Fruit fly (Drosophila melanogaster) whole organism, embryonic: ENCODE results near the gene Idh3b.
A peak's percentile ranks its signal among the peaks of the same experiment; 100 is the strongest.

ENCODE experiments used
- Aef1 ChIP-seq: fragments of 200-800 bp; sonication (Bioruptor generic); IDR thresholded peaks from 3 replicates; pipeline ENCODE4 v1.3.6; 2022; ENCODE audit warnings: missing biosample characterization, missing genetic modification characterization
- CG10431 ChIP-seq: fragments of 200-800 bp; sonication (Bioruptor generic); optimal IDR thresholded peaks from 3 replicates; lab custom pipeline; 2018; ENCODE audit warnings: missing biosample characterization, mild to moderate bottlenecking, missing genetic modification characterization
- CG11504 ChIP-seq: fragments of 200-800 bp; sonication (Bioruptor generic); optimal IDR thresholded peaks from 3 replicates; lab custom pipeline; 2019; ENCODE audit warnings: missing biosample characterization, mild to moderate bottlenecking, missing genetic modification characterization, moderate library complexity
- CG1233 ChIP-seq: fragments of 200-800 bp; sonication (Bioruptor generic); optimal IDR thresholded peaks from 4 replicates; lab custom pipeline; 2018; ENCODE audit warnings: missing biosample characterization, mild to moderate bottlenecking, missing genetic modification characterization
- CG13123 ChIP-seq: fragments of 200-800 bp; sonication (Bioruptor generic); optimal IDR thresholded peaks from 2 replicates; lab custom pipeline; 2016; ENCODE audit warnings: missing biosample characterization, missing genetic modification characterization
- CG15269 ChIP-seq: fragments of 200-800 bp; sonication (Bioruptor generic); optimal IDR thresholded peaks from 2 replicates; lab custom pipeline; 2018; ENCODE audit warnings: missing biosample characterization, mild to moderate bottlenecking, missing genetic modification characterization, moderate library complexity
- CG1603 ChIP-seq: fragments of 200-800 bp; sonication (Bioruptor generic); optimal IDR thresholded peaks from 2 replicates; lab custom pipeline; 2019; ENCODE audit warnings: missing biosample characterization, mild to moderate bottlenecking, missing genetic modification characterization, moderate library complexity
- CG16863 ChIP-seq: fragments of 200-800 bp; sonication (Bioruptor generic); optimal IDR thresholded peaks from 3 replicates; lab custom pipeline; 2016; ENCODE audit warnings: missing biosample characterization, missing genetic modification characterization
- CG1832 ChIP-seq: fragments of 200-800 bp; sonication (Bioruptor generic); optimal IDR thresholded peaks from 2 replicates; lab custom pipeline; 2017; ENCODE audit warnings: missing biosample characterization, mild to moderate bottlenecking, missing genetic modification characterization, inconsistent platforms
- CG2678 ChIP-seq: fragments of 200-800 bp; sonication (Bioruptor generic); optimal IDR thresholded peaks from 3 replicates; lab custom pipeline; 2019; ENCODE audit warnings: missing biosample characterization, mild to moderate bottlenecking, missing genetic modification characterization, moderate library complexity
- CG30020 ChIP-seq: fragments of 200-800 bp; optimal IDR thresholded peaks from 2 replicates; lab custom pipeline; 2019; ENCODE audit warnings: missing biosample characterization, mild to moderate bottlenecking, missing genetic modification characterization, moderate library complexity
- CG3281 ChIP-seq: fragments of 200-800 bp; sonication (Bioruptor generic); optimal IDR thresholded peaks from 3 replicates; lab custom pipeline; 2017; ENCODE audit warnings: missing biosample characterization, mild to moderate bottlenecking, missing genetic modification characterization
- CG34422 ChIP-seq: fragments of 200-800 bp; sonication (Bioruptor generic); IDR thresholded peaks from 3 replicates; pipeline ENCODE4 v1.3.6; 2022; ENCODE audit warnings: missing biosample characterization, missing genetic modification characterization
- CG3726 ChIP-seq: fragments of 200-800 bp; sonication (Bioruptor generic); IDR thresholded peaks from 3 replicates; pipeline ENCODE4, ENCODE4 v1.3.6; 2022; ENCODE audit warnings: missing biosample characterization, missing genetic modification characterization
- CG4360 ChIP-seq: fragments of 200-800 bp; sonication (Bioruptor generic); IDR thresholded peaks from 2 replicates; pipeline ENCODE4 v1.3.6; 2022; ENCODE audit warnings: missing biosample characterization, missing genetic modification characterization
- CG4730 ChIP-seq: fragments of 200-800 bp; sonication (Bioruptor generic); IDR thresholded peaks from 2 replicates; pipeline ENCODE4 v1.3.6; 2022; ENCODE audit warnings: missing biosample characterization, missing genetic modification characterization
- CG4820 ChIP-seq: fragments of 200-800 bp; sonication (Bioruptor generic); optimal IDR thresholded peaks from 3 replicates; lab custom pipeline; 2016; ENCODE audit warnings: missing biosample characterization, missing genetic modification characterization
- CG7556 ChIP-seq: fragments of 200-800 bp; sonication (Bioruptor generic); optimal IDR thresholded peaks from 2 replicates; lab custom pipeline; 2017; ENCODE audit warnings: missing biosample characterization, mild to moderate bottlenecking, missing genetic modification characterization
- CG9727 ChIP-seq: fragments of 200-800 bp; sonication (Bioruptor generic); optimal IDR thresholded peaks from 3 replicates; lab custom pipeline; 2017; ENCODE audit warnings: missing biosample characterization, mild to moderate bottlenecking, missing genetic modification characterization
- CoRest ChIP-seq: fragments of 200-800 bp; sonication (Bioruptor generic); optimal IDR thresholded peaks from 3 replicates; lab custom pipeline; 2018; ENCODE audit warnings: missing biosample characterization, mild to moderate bottlenecking, missing genetic modification characterization, moderate library complexity
- Dek ChIP-seq: fragments of 200-800 bp; sonication (Bioruptor generic); optimal IDR thresholded peaks from 3 replicates; lab custom pipeline; 2019; ENCODE audit warnings: missing biosample characterization, mild to moderate bottlenecking, missing genetic modification characterization, moderate library complexity
- Fer2 ChIP-seq: fragments of 200-800 bp; sonication (Bioruptor generic); optimal IDR thresholded peaks from 2 replicates; lab custom pipeline; 2018; ENCODE audit warnings: missing biosample characterization, mild to moderate bottlenecking, missing genetic modification characterization, moderate library complexity
- HHEX ChIP-seq: fragments of 200-800 bp; sonication (Bioruptor generic); optimal IDR thresholded peaks from 3 replicates; lab custom pipeline; 2017; ENCODE audit warnings: missing biosample characterization, mild to moderate bottlenecking, missing genetic modification characterization, missing genetic modification reagents
- HmgZ ChIP-seq: fragments of 200-800 bp; sonication (Bioruptor generic); optimal IDR thresholded peaks from 2 replicates; lab custom pipeline; 2018; ENCODE audit warnings: missing biosample characterization, mild to moderate bottlenecking, missing genetic modification characterization
- Hmr ChIP-seq: fragments of 200-800 bp; sonication (Bioruptor generic); optimal IDR thresholded peaks from 3 replicates; lab custom pipeline; 2017; ENCODE audit warnings: mild to moderate bottlenecking, missing biosample characterization, missing genetic modification reagents, missing genetic modification characterization
- Hmx ChIP-seq: fragments of 200-800 bp; sonication (Bioruptor generic); optimal IDR thresholded peaks from 2 replicates; lab custom pipeline; 2016; ENCODE audit warnings: missing biosample characterization, missing genetic modification characterization
- Lim3 ChIP-seq: fragments of 200-800 bp; sonication (Bioruptor generic); IDR thresholded peaks from 2 replicates; pipeline ENCODE4 v1.3.6; 2022; ENCODE audit warnings: missing biosample characterization, missing genetic modification characterization
- Meics ChIP-seq: fragments of 200-800 bp; sonication (Bioruptor generic); optimal IDR thresholded peaks from 2 replicates; lab custom pipeline; 2017; ENCODE audit warnings: missing biosample characterization, mild to moderate bottlenecking, missing genetic modification characterization
- Mes4 ChIP-seq: fragments of 200-800 bp; sonication (Bioruptor generic); optimal IDR thresholded peaks from 2 replicates; lab custom pipeline; 2016; ENCODE audit warnings: missing biosample characterization, missing genetic modification characterization
- NC2α ChIP-seq: fragments of 200-800 bp; sonication (Bioruptor generic); optimal IDR thresholded peaks from 2 replicates; lab custom pipeline; 2016; ENCODE audit warnings: missing biosample characterization, missing genetic modification characterization
- Tbp ChIP-seq: fragments of >200 bp; optimal IDR thresholded peaks from 2 replicates; lab custom pipeline; 2018; ENCODE audit warnings: missing biosample characterization, missing genetic modification characterization
- ash1 ChIP-seq: fragments of 200-800 bp; sonication (Bioruptor generic); optimal IDR thresholded peaks from 2 replicates; lab custom pipeline; 2018; ENCODE audit warnings: missing biosample characterization, mild to moderate bottlenecking, missing genetic modification characterization
- bowl ChIP-seq: fragments of 200-800 bp; sonication (Bioruptor generic); IDR thresholded peaks from 2 replicates; pipeline ENCODE4 v1.3.6; 2022; ENCODE audit warnings: missing biosample characterization, missing genetic modification characterization
- fd96Cb ChIP-seq: fragments of 200-800 bp; sonication (Bioruptor generic); optimal IDR thresholded peaks from 2 replicates; lab custom pipeline; 2018; ENCODE audit warnings: missing biosample characterization, mild to moderate bottlenecking, missing genetic modification characterization, moderate library complexity
- ftz-f1 ChIP-seq: fragments of 200-800 bp; sonication (Bioruptor generic); optimal IDR thresholded peaks from 2 replicates; lab custom pipeline; 2016; ENCODE audit warnings: missing biosample characterization, missing genetic modification characterization
- gro ChIP-seq: fragments of 200-800 bp; sonication (Bioruptor generic); optimal IDR thresholded peaks from 2 replicates; lab custom pipeline; 2016; ENCODE audit warnings: missing biosample characterization, missing genetic modification characterization
- gsb-n ChIP-seq: fragments of 200-800 bp; sonication (Bioruptor generic); optimal IDR thresholded peaks from 3 replicates; lab custom pipeline; 2018; ENCODE audit warnings: missing biosample characterization, mild to moderate bottlenecking, missing genetic modification characterization
- hbn ChIP-seq: fragments of 200-800 bp; sonication (Bioruptor generic); IDR thresholded peaks from 2 replicates; pipeline ENCODE4 v1.3.6; 2022; ENCODE audit warnings: missing biosample characterization, missing genetic modification characterization; ENCODE audit not compliant: partially characterized antibody
- luna ChIP-seq: fragments of 200-800 bp; sonication (Bioruptor generic); optimal IDR thresholded peaks from 2 replicates; lab custom pipeline; 2016; ENCODE audit warnings: missing biosample characterization, missing genetic modification characterization
- nom ChIP-seq: fragments of 200-800 bp; sonication (Bioruptor generic); optimal IDR thresholded peaks from 2 replicates; lab custom pipeline; 2017; ENCODE audit warnings: missing biosample characterization, missing genetic modification characterization, mild to moderate bottlenecking, moderate library complexity, missing genetic modification reagents
- onecut ChIP-seq: fragments of 200-800 bp; sonication (Bioruptor generic); IDR thresholded peaks from 2 replicates; pipeline ENCODE4 v1.3.6; 2022; ENCODE audit warnings: missing biosample characterization, missing genetic modification characterization
- pan ChIP-seq, 4 experiments: fragments of >200 bp in 3 of 4; fragments of 200-800 bp in 1 of 4; sonication (Bioruptor generic) in 1 of 4; optimal IDR thresholded peaks in 3 of 4; IDR thresholded peaks in 1 of 4; 2 replicates each; pipeline versions ENCODE4 v1.3.6 to Lab custom; 2017 to 2022; ENCODE audit warnings: missing biosample characterization in 2 of 4, missing genetic modification characterization in 2 of 4, mixed read lengths in 1 of 4
- rib ChIP-seq: fragments of 200-800 bp; sonication (Bioruptor generic); IDR thresholded peaks from 2 replicates; pipeline ENCODE4 v1.3.6; 2022; ENCODE audit warnings: missing biosample characterization, missing genetic modification characterization
- ro ChIP-seq: fragments of 200-800 bp; sonication (Bioruptor generic); IDR thresholded peaks from 2 replicates; pipeline ENCODE4 v1.3.6; 2022; ENCODE audit warnings: missing biosample characterization, missing genetic modification characterization
- sens ChIP-seq: fragments of 200-800 bp; sonication (Bioruptor generic); peaks from one replicate; lab custom pipeline; 2016; ENCODE audit warnings: missing biosample characterization, missing genetic modification characterization
- toy ChIP-seq: fragments of 200-800 bp; sonication (Bioruptor generic); IDR thresholded peaks from 2 replicates; pipeline ENCODE4 v1.3.6; 2022; ENCODE audit warnings: missing biosample characterization, missing genetic modification characterization
- vnd ChIP-seq: fragments of 200-800 bp; sonication (Bioruptor generic); IDR thresholded peaks from 3 replicates; pipeline ENCODE4 v1.3.6; 2022; ENCODE audit warnings: missing biosample characterization, missing genetic modification characterization; ENCODE audit not compliant: partially characterized antibody

Idh3b gene

DNA sequence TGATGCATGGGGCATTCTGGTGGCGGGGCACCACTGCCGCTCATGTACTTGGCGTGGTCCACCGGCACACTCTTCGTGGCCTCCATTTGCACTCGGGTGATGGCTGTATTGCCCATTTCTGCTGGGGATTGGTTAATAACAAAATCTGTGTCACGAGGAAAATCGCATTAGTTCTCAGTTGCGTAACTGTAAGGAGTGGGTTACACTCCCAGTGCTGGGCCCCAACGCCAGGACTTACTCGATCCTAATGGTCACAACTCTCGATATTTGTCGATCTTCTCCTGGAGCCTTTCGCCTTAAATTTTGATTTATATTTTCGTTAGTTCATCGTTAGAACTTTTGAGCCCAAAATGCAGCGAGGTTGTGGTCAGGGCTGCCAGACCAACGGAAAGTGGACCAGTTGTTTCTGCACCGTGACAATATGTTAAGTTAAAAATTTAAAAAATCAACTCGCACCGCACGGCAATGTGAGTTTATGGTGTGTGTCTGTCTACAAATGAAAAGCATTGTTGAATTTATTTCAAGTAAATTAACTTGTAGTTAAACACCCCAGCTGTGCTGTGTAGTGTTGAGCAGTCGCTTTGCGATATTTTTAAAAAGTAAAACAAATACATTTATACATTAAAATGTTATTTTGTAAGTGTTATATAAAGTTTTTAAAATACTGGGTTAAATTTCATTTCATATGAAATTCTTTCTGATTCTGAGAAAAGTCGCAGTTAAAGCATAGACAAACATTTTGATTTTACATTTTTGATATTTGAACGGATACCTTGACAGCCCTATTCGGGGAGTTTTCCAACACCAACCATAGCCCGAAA, 8.0 kb upstream of the Idh3b start, which contains the start of the genes Cchl and ND-42 (continued):
- TF ChIP-seq ash1 (no peak), nom (GFP tag; lab: Kevin White, UChicago) (peak; percentile 56), CG1233 (GFP tag; lab: Kevin White, UChicago) (peak; percentile 74), CG7556 (GFP tag; lab: Kevin White, UChicago) (peak; percentile 85), HHEX (GFP tag; lab: Kevin White, UChicago) (peak; percentile 77), Hmr (GFP tag; lab: Kevin White, UChicago) (no peak), sens (GFP tag; lab: Kevin White, UChicago) (peak; percentile 96), CoRest (peak; percentile 92), CG3281 (peak; percentile 85), CG15269 (peak; percentile 83), gsb-n (tag; lab: Kevin White, UChicago) (no peak), Dek (tag; lab: Kevin White, UChicago) (peak; percentile 76), CG4360 (GFP tag; lab: Robert Waterston, UW) (0 out of 2 replicates have a peak, but pooled peaks have one; percentile 44), bowl (GFP tag; lab: Robert Waterston, UW) (0 out of 2 replicates have a peak, but pooled peaks have one; percentile 36), CG2678 (tag; lab: Kevin White, UChicago) (no peak), Lim3 (GFP tag; lab: Robert Waterston, UW) (no peak), gro (GFP tag; lab: Kevin White, UChicago) (peak; percentile 64), vnd (GFP tag; lab: Robert Waterston, UW) (0 out of 3 replicates have a peak, but pooled peaks have one; percentile 44), Tbp (GFP tag; lab: Kevin White, UChicago) (no peak), Fer2 (tag; lab: Kevin White, UChicago) (peak; percentile 56), luna (GFP tag; lab: Kevin White, UChicago) (peak; percentile 26), CG10431 (GFP tag; lab: Kevin White, UChicago) (no peak), CG30020 (tag; lab: Kevin White, UChicago) (peak; percentile 66), CG3726 (0 out of 3 replicates have a peak, but pooled peaks have one; percentile 15), Aef1 (GFP tag; lab: Robert Waterston, UW) (peak; percentile 73; the same call in 2 of the 3 replicates), CG4730 (GFP tag; lab: Robert Waterston, UW) (no peak; the same call in none of the 2 replicates), HmgZ (tag; lab: Kevin White, UChicago) (peak; percentile 80), toy (GFP tag; lab: Robert Waterston, UW) (0 out of 2 replicates have a peak, but pooled peaks have one; percentile 21), hbn (peak; percentile 59; the same call in 1 of the 2 replicates), CG4820 (peak; percentile 74), pan (optimal IDR thresholded peaks at IDR 0.05; lab: Kevin White, UChicago) (no peak), pan (GFP tag; optimal IDR thresholded peaks at IDR 0.05 in 1 of 2, IDR thresholded peaks at IDR 0.05 in 1 of 2) (peak in 1 of 2 experiments; percentile 62), CG1832 (GFP tag; lab: Kevin White, UChicago) (no peak), ftz-f1 (peak; percentile 54), ro (GFP tag; lab: Robert Waterston, UW) (no peak), CG34422 (GFP tag; lab: Robert Waterston, UW) (no peak; the same call in none of the 3 replicates), Meics (peak; percentile 83), fd96Cb (tag; lab: Kevin White, UChicago) (peak; percentile 69), Mes4 (GFP tag; lab: Kevin White, UChicago) (peak; percentile 60), CG9727 (GFP tag; lab: Kevin White, UChicago) (peak; percentile 84), onecut (GFP tag; lab: Robert Waterston, UW) (peak; percentile 42; the same call in 1 of the 2 replicates), CG13123 (GFP tag; lab: Kevin White, UChicago) (peak; percentile 55), Hmx (GFP tag; lab: Kevin White, UChicago) (no peak), CG11504 (peak; percentile 84), CG1603 (tag; lab: Kevin White, UChicago) (peak; percentile 70), CG16863 (GFP tag; lab: Kevin White, UChicago) (peak; percentile 71), rib (peak; percentile 42; the same call in 1 of the 2 replicates), NC2α (GFP tag; lab: Kevin White, UChicago) (peak; percentile 68)
